Fruit fly (Drosophila melanogaster): ENCODE measurements around the gene CG45101.

The CG45101 gene

dm6 chr3L:11047877-11048276 is 16.9 kb upstream of the CG45101 start (continued):
- TF ChIP-seq stwl (tag; optimal IDR thresholded peaks at IDR 0.05) (peak; percentile 54), CG2120 (GFP tag; optimal IDR thresholded peaks at IDR 0.05) (peak; percentile 72), CG9727 (GFP tag; optimal IDR thresholded peaks at IDR 0.05) (peak; percentile 68), vnd (GFP tag; IDR thresholded peaks at IDR 0.05; ENCODE audit: partially characterized antibody) (no peak), maf-S (GFP tag; optimal IDR thresholded peaks at IDR 0.05) (peak; percentile 64), gsb (GFP tag; IDR thresholded peaks at IDR 0.05) (peak; percentile 68), fd3F (GFP tag; optimal IDR thresholded peaks at IDR 0.05) (peak; percentile 67), sug (tag; optimal IDR thresholded peaks at IDR 0.05) (peak; percentile 61), CG1832 (GFP tag; optimal IDR thresholded peaks at IDR 0.05) (no peak), Doc2 (GFP tag; IDR thresholded peaks at IDR 0.05) (no peak), slbo (GFP tag; IDR thresholded peaks at IDR 0.05) (peak; percentile 87), CG13123 (GFP tag; optimal IDR thresholded peaks at IDR 0.05) (no peak), sima (GFP tag; optimal IDR thresholded peaks at IDR 0.05) (peak; percentile 24), H2.0 (GFP tag; IDR thresholded peaks at IDR 0.05) (peak; percentile 67), Awh (GFP tag; IDR thresholded peaks at IDR 0.05) (peak; percentile 61; the same call in 1 of the 2 replicates), CG10274 (GFP tag; optimal IDR thresholded peaks at IDR 0.05) (peak; percentile 55), CG8290 (GFP tag; optimal IDR thresholded peaks at IDR 0.05) (peak; percentile 48), CG8290 (tag; optimal IDR thresholded peaks at IDR 0.05) (peak; percentile 28 to 92), croc (GFP tag; conservative IDR thresholded peaks at IDR 0.05) (peak; percentile 43; the same call in 2 of the 3 replicates), Ets97D (GFP tag; optimal IDR thresholded peaks at IDR 0.05) (peak; percentile 36), pb (GFP tag; optimal IDR thresholded peaks at IDR 0.05) (peak; percentile 77), NC2β (GFP tag; optimal IDR thresholded peaks at IDR 0.05) (peak; percentile 85), D (optimal IDR thresholded peaks at IDR 0.05) (no peak), D (GFP tag; optimal IDR thresholded peaks at IDR 0.05) (peak; percentile 51), Tbp (GFP tag; optimal IDR thresholded peaks at IDR 0.05) (no peak), Atf3 (GFP tag; optimal IDR thresholded peaks at IDR 0.05) (peak; percentile 73), CG14710 (tag; optimal IDR thresholded peaks at IDR 0.05) (peak; percentile 31), CG11560 (tag; IDR thresholded peaks at IDR 0.05) (peak; percentile 52; the same call in 1 of the 3 replicates), CG12104 (GFP tag; optimal IDR thresholded peaks at IDR 0.05) (peak; percentile 57), CG8765 (GFP tag; IDR thresholded peaks at IDR 0.05) (peak; percentile 60; the same call in 1 of the 2 replicates), CG10959 (GFP tag; IDR thresholded peaks at IDR 0.05) (peak; percentile 81), CkIIα-i1 (GFP tag; IDR thresholded peaks at IDR 0.05) (no peak), CG18476 (GFP tag; optimal IDR thresholded peaks at IDR 0.05) (peak; percentile 12), knrl (GFP tag; IDR thresholded peaks at IDR 0.05; ENCODE audit: partially characterized antibody) (peak; percentile 32; the same call in 1 of the 3 replicates), Dll (GFP tag; IDR thresholded peaks at IDR 0.05; ENCODE audit: partially characterized antibody) (no peak), sd (tag; optimal IDR thresholded peaks at IDR 0.05) (no peak), CG30431 (GFP tag; optimal IDR thresholded peaks at IDR 0.05) (peak; percentile 71), insv (GFP tag; optimal IDR thresholded peaks at IDR 0.05) (peak; percentile 8 to 91), Dref (GFP tag; IDR thresholded peaks at IDR 0.05) (no peak), dimm (GFP tag; IDR thresholded peaks at IDR 0.05) (peak; percentile 39; the same call in 1 of the 2 replicates), CG7556 (GFP tag; optimal IDR thresholded peaks at IDR 0.05) (no peak), CG12071 (GFP tag; optimal IDR thresholded peaks at IDR 0.05) (peak; percentile 66), CG14860 (GFP tag; IDR thresholded peaks at IDR 0.05; ENCODE audit: partially characterized antibody) (no peak), cwo (GFP tag; optimal IDR thresholded peaks at IDR 0.05) (no peak), sc (optimal IDR thresholded peaks at IDR 0.05) (no peak), sc (GFP tag; optimal IDR thresholded peaks at IDR 0.05) (peak; percentile 63), aop (GFP tag; IDR thresholded peaks at IDR 0.05) (peak; percentile 42; the same call in 1 of the 2 replicates), emc (GFP tag; optimal IDR thresholded peaks at IDR 0.05) (peak; percentile 40), ab (GFP tag; optimal IDR thresholded peaks at IDR 0.05) (peak; percentile 11), mirr (GFP tag; optimal IDR thresholded peaks at IDR 0.05) (peak; percentile 74), CG10979 (tag; optimal IDR thresholded peaks at IDR 0.05) (peak; percentile 89), danr (GFP tag; IDR thresholded peaks at IDR 0.05) (no peak)

Measured in whole organism, embryonic.